Worm (Caenorhabditis elegans): ENCODE data around the gene K03D3.5.

Gene K03D3.5

DNA sequence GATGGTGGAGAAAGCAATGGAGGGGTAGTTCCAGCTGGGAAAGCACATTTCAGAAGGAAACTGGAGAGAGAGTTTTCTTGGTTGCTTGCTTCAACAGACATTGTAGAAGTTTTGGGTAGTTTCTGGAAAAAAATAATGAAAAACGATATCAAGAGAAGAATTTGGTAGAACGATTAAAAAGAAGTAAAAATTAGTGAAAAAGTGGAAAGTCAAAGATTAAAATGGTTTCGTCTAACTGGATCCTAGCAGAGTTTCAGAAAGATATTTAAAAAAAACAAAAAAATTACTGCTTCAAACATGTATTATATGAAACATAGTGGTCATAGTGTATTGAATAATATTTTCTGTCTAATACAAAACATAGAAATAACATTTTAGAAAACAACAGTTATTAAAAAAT, 43.0 kb downstream of the K03D3.5 start, which contains the start of gene F38C2.7:
TSS of gene F38C2.7 (minus strand) at position 101 of the 400 bp plus-strand sequence.
- no peak for TF ChIP-seq elt-1 (tag; optimal IDR thresholded peaks at IDR 0.05)
- TF ChIP-seq dmd-4 (tag; optimal IDR thresholded peaks at IDR 0.05) = no peak
- no peak for TF ChIP-seq F13H6.1 (tag; optimal IDR thresholded peaks at IDR 0.05)
- TF ChIP-seq mbf-1 (tag; optimal IDR thresholded peaks at IDR 0.05) = no peak
- TF ChIP-seq skn-1 (tag; optimal IDR thresholded peaks at IDR 0.05) = no peak
- TF ChIP-seq egl-27 (tag; optimal IDR thresholded peaks at IDR 0.05) = no peak
- no peak for TF ChIP-seq fos-1 (tag; optimal IDR thresholded peaks at IDR 0.05)
- no peak for TF ChIP-seq sma-9 (GFP tag; optimal IDR thresholded peaks at IDR 0.05)
- TF ChIP-seq sma-9 (tag; optimal IDR thresholded peaks at IDR 0.05) = no peak
- TF ChIP-seq ztf-4 (tag; optimal IDR thresholded peaks at IDR 0.05) = no peak
- no peak for TF ChIP-seq lsy-2 (tag; optimal IDR thresholded peaks at IDR 0.05)
- no peak for TF ChIP-seq unc-39 (tag; optimal IDR thresholded peaks at IDR 0.05)
- TF ChIP-seq lin-39 (tag; optimal IDR thresholded peaks at IDR 0.05) = no peak
- no peak for TF ChIP-seq nhr-237 (tag; optimal IDR thresholded peaks at IDR 0.05)
- no peak for TF ChIP-seq ceh-82 (tag; optimal IDR thresholded peaks at IDR 0.05)
- TF ChIP-seq ztf-11 (tag; optimal IDR thresholded peaks at IDR 0.05) = no peak
- no peak for TF ChIP-seq gmeb-1 (tag; optimal IDR thresholded peaks at IDR 0.05)
- no peak for TF ChIP-seq nhr-25 (tag; optimal IDR thresholded peaks at IDR 0.05)
- no peak for TF ChIP-seq Y55F3AM.14 (GFP tag; optimal IDR thresholded peaks at IDR 0.05)
- TF ChIP-seq nhr-23 (tag; optimal IDR thresholded peaks at IDR 0.05) = no peak
- no peak for TF ChIP-seq snpc-4 (tag; optimal IDR thresholded peaks at IDR 0.05)

DNA sequence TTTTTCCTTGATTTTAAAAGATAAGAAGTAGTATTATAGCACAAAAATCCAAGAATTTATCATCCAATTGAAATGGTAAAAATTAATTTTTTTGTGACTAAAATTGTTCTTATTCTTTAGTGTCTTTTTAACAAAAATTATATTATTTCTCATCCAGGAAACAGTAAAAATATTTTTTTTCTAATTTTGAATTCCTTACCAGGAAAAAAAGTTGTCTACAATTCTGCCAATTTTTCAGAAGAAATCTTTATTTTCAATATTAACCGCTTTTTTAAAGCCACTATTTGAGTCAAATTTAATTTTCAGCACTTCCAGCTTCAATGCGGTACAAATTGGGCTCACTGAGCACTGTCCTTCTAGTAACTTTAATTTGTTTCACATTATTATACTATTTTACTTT, 49.4 kb downstream of the K03D3.5 start, which contains the start of gene F38C2.4:
TSS of gene F38C2.4 (plus strand) at position 301 of the 400 bp plus-strand sequence.
- TF ChIP-seq ama-1 (optimal IDR thresholded peaks at IDR 0.05) (no peak), sma-9 (GFP tag; optimal IDR thresholded peaks at IDR 0.05) (no peak), sma-9 (tag; optimal IDR thresholded peaks at IDR 0.05) (no peak), nhr-11 (tag; optimal IDR thresholded peaks at IDR 0.05) (no peak), unc-62 (GFP tag; optimal IDR thresholded peaks at IDR 0.05) (no peak), unc-55 (GFP tag; optimal IDR thresholded peaks at IDR 0.05) (no peak), C34F6.9 (tag; optimal IDR thresholded peaks at IDR 0.05) (no peak), lin-11 (tag; optimal IDR thresholded peaks at IDR 0.05) (no peak), lsy-2 (tag; optimal IDR thresholded peaks at IDR 0.05) (no peak)

Measured in whole organism, L2 larva.